Worm (Caenorhabditis elegans) whole organism, L3 larva: ENCODE results near the gene gna-1.

Source experiments
- ceh-28 ChIP-seq: fragments of 150-350 bp; optimal IDR thresholded peaks from 2 replicates; lab custom pipeline; 2014; ENCODE audit warnings: missing biosample characterization, missing genetic modification reagents, missing genetic modification characterization
- egl-27 ChIP-seq: sonication (generic microtip); optimal IDR thresholded peaks from 4 replicates; lab custom pipeline; 2017; ENCODE audit warnings: missing biosample characterization, missing genetic modification reagents, missing genetic modification characterization
- fos-1 ChIP-seq: fragments of 150-350 bp; optimal IDR thresholded peaks from 2 replicates; lab custom pipeline; 2014; ENCODE audit warnings: missing biosample characterization, missing genetic modification characterization
- mdl-1 ChIP-seq: fragments of 150-350 bp; optimal IDR thresholded peaks from 2 replicates; lab custom pipeline; 2014; ENCODE audit warnings: missing biosample characterization, missing genetic modification characterization
- nhr-11 ChIP-seq: fragments of 150-350 bp; optimal IDR thresholded peaks from 2 replicates; lab custom pipeline; 2014; ENCODE audit warnings: missing biosample characterization, missing genetic modification characterization
- nhr-237 ChIP-seq: fragments of 150-350 bp; optimal IDR thresholded peaks from 2 replicates; lab custom pipeline; 2014; ENCODE audit warnings: missing biosample characterization, missing genetic modification characterization
- nhr-25 ChIP-seq: sonication (generic microtip); optimal IDR thresholded peaks from 2 replicates; lab custom pipeline; 2017; ENCODE audit warnings: missing biosample characterization, missing genetic modification characterization
- pqm-1 ChIP-seq: fragments of 150-350 bp; optimal IDR thresholded peaks from 2 replicates; lab custom pipeline; 2017; ENCODE audit warnings: missing biosample characterization, missing genetic modification characterization, inconsistent platforms
- skn-1 ChIP-seq: fragments of 150-350 bp; optimal IDR thresholded peaks from 2 replicates; lab custom pipeline; 2014; ENCODE audit warnings: missing biosample characterization, missing genetic modification characterization
- snpc-4 ChIP-seq: fragments of 150-350 bp; optimal IDR thresholded peaks from 2 replicates; lab custom pipeline; 2014; ENCODE audit warnings: missing biosample characterization, missing genetic modification characterization
- tbx-2 ChIP-seq: sonication (generic microtip); optimal IDR thresholded peaks from 2 replicates; lab custom pipeline; 2016; ENCODE audit warnings: mild to moderate bottlenecking, missing genetic modification characterization, missing compliant biosample characterization
- unc-62 ChIP-seq: fragments of 150-350 bp; sonication (generic microtip); optimal IDR thresholded peaks from 4 replicates; lab custom pipeline; 2014; ENCODE audit warnings: missing biosample characterization, missing genetic modification reagents, missing genetic modification characterization

DNA sequence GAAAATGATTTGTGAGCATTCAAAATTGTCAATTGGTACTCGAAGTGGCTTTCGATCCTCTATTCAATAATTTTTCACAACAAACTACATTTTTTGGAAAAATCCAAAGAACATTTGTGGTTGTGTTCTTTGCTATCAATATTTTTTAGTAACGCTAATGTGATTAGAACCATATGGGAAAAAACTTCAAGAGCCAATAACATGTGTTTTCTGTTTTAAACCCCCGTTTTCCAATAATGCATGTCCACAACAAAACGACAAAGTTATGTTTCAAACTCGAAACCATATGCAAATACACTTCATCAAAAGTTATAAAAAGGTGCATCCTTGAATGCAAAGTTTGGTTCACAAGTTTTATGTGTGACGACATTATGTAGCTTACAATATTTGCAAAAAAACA is 34.1 kb downstream of the gna-1 start:
- TF ChIP-seq nhr-25 (tag; lab: Kevin White, UChicago): no peak
- no peak for TF ChIP-seq skn-1 (tag; lab: Kevin White, UChicago)
- no peak for TF ChIP-seq nhr-237 (tag; lab: Kevin White, UChicago)
- TF ChIP-seq mdl-1: no peak
- TF ChIP-seq snpc-4 (tag; lab: Kevin White, UChicago): no peak
- no peak for TF ChIP-seq unc-62 (GFP tag; lab: Kevin White, UChicago)
- TF ChIP-seq pqm-1 (tag; lab: Kevin White, UChicago): no peak
- no peak for TF ChIP-seq egl-27
- no peak for TF ChIP-seq ceh-28 (tag; lab: Kevin White, UChicago)
- no peak for TF ChIP-seq fos-1 (tag; lab: Kevin White, UChicago)
- TF ChIP-seq tbx-2 (tag; lab: Kevin White, UChicago): no peak
- TF ChIP-seq nhr-11 (tag; lab: Kevin White, UChicago): no peak
